Fruit fly (Drosophila melanogaster) whole organism, embryonic: ENCODE data around the gene Hayan.

Source experiments
- Bgb ChIP-seq: fragments of 200-800 bp; sonication (Bioruptor generic); IDR thresholded peaks from 2 replicates; pipeline ENCODE4 v1.3.6; 2022; ENCODE audit warnings: missing biosample characterization, missing genetic modification characterization; ENCODE audit not compliant: partially characterized antibody
- CG10147 ChIP-seq: fragments of 200-800 bp; sonication (Bioruptor generic); optimal IDR thresholded peaks from 2 replicates; lab custom pipeline; 2019; ENCODE audit warnings: missing biosample characterization, mild to moderate bottlenecking, missing genetic modification characterization, moderate library complexity
- CG10543 ChIP-seq: fragments of 200-800 bp; sonication (Bioruptor generic); optimal IDR thresholded peaks from 3 replicates; lab custom pipeline; 2017; ENCODE audit warnings: missing biosample characterization, mild to moderate bottlenecking, missing genetic modification characterization, moderate library complexity
- CG12744 ChIP-seq: fragments of 200-800 bp; sonication (Bioruptor generic); optimal IDR thresholded peaks from 2 replicates; lab custom pipeline; 2016; ENCODE audit warnings: missing biosample characterization, missing genetic modification characterization
- CG14860 ChIP-seq: fragments of 200-800 bp; sonication (Bioruptor generic); IDR thresholded peaks from 3 replicates; pipeline ENCODE4 v1.3.6; 2022; ENCODE audit warnings: missing biosample characterization, missing genetic modification characterization; ENCODE audit not compliant: partially characterized antibody
- CG15011 ChIP-seq: fragments of 200-800 bp; sonication (Bioruptor generic); optimal IDR thresholded peaks from 3 replicates; lab custom pipeline; 2018; ENCODE audit warnings: missing biosample characterization, mild to moderate bottlenecking, missing genetic modification characterization
- CG1603 ChIP-seq: fragments of 200-800 bp; sonication (Bioruptor generic); optimal IDR thresholded peaks from 2 replicates; lab custom pipeline; 2019; ENCODE audit warnings: missing biosample characterization, mild to moderate bottlenecking, missing genetic modification characterization, moderate library complexity
- CG16779 ChIP-seq: fragments of 200-800 bp; sonication (Bioruptor generic); IDR thresholded peaks from 2 replicates; pipeline ENCODE4 v1.3.6; 2022; ENCODE audit warnings: missing biosample characterization, missing genetic modification characterization
- CG17568 ChIP-seq: fragments of 200-800 bp; sonication (Bioruptor generic); optimal IDR thresholded peaks from 2 replicates; lab custom pipeline; 2018; ENCODE audit warnings: missing biosample characterization, mild to moderate bottlenecking, missing genetic modification characterization, moderate library complexity
- CG2116 ChIP-seq: fragments of 200-800 bp; sonication (Bioruptor generic); optimal IDR thresholded peaks from 3 replicates; lab custom pipeline; 2018; ENCODE audit warnings: missing biosample characterization, mild to moderate bottlenecking, missing genetic modification characterization
- CG4820 ChIP-seq: fragments of 200-800 bp; sonication (Bioruptor generic); optimal IDR thresholded peaks from 3 replicates; lab custom pipeline; 2016; ENCODE audit warnings: missing biosample characterization, missing genetic modification characterization
- CG6272 ChIP-seq: fragments of 200-800 bp; sonication (Bioruptor generic); IDR thresholded peaks from 2 replicates; pipeline ENCODE4 v1.3.6; 2022; ENCODE audit warnings: missing biosample characterization, missing genetic modification characterization
- CG8359 ChIP-seq: fragments of 200-800 bp; sonication (Bioruptor generic); optimal IDR thresholded peaks from 2 replicates; lab custom pipeline; 2017; ENCODE audit warnings: missing biosample characterization, mild to moderate bottlenecking, missing genetic modification characterization, borderline replicate concordance
- CG8924 ChIP-seq: fragments of 200-800 bp; optimal IDR thresholded peaks from 3 replicates; lab custom pipeline; 2019; ENCODE audit warnings: missing biosample characterization, mild to moderate bottlenecking, missing genetic modification characterization, moderate library complexity
- D19B ChIP-seq: fragments of 200-800 bp; sonication (Bioruptor generic); optimal IDR thresholded peaks from 2 replicates; lab custom pipeline; 2017; ENCODE audit warnings: missing biosample characterization, mild to moderate bottlenecking, missing genetic modification characterization
- H15 ChIP-seq: fragments of 200-800 bp; sonication (Bioruptor generic); IDR thresholded peaks from 3 replicates; pipeline ENCODE4 v1.3.6; 2022; ENCODE audit warnings: missing biosample characterization, missing genetic modification characterization
- HHEX ChIP-seq: fragments of 200-800 bp; sonication (Bioruptor generic); optimal IDR thresholded peaks from 3 replicates; lab custom pipeline; 2017; ENCODE audit warnings: missing biosample characterization, mild to moderate bottlenecking, missing genetic modification characterization, missing genetic modification reagents
- Hr51 ChIP-seq, 2 experiments: fragments of 200-800 bp; sonication (Bioruptor generic); optimal IDR thresholded peaks; 2 replicates in 1 of 2; 3 replicates in 1 of 2; lab custom pipeline; 2016 to 2018; ENCODE audit warnings: missing biosample characterization in 2 of 2, missing genetic modification characterization in 2 of 2, mild to moderate bottlenecking in 1 of 2, moderate library complexity in 1 of 2
- Hr78 ChIP-seq, 2 experiments: fragments of 200-800 bp in 1 of 2; fragments of >200 bp in 1 of 2; sonication (Bioruptor generic) in 1 of 2; optimal IDR thresholded peaks; 2 replicates each; lab custom pipeline; 2017 to 2019; ENCODE audit warnings: missing biosample characterization in 2 of 2, missing genetic modification characterization in 2 of 2, mild to moderate bottlenecking in 1 of 2, moderate library complexity in 1 of 2
- Hsf ChIP-seq: fragments of 200-800 bp; sonication (Bioruptor generic); optimal IDR thresholded peaks from 3 replicates; lab custom pipeline; 2016; ENCODE audit warnings: missing biosample characterization, missing genetic modification characterization
- Lim3 ChIP-seq: fragments of 200-800 bp; sonication (Bioruptor generic); IDR thresholded peaks from 2 replicates; pipeline ENCODE4 v1.3.6; 2022; ENCODE audit warnings: missing biosample characterization, missing genetic modification characterization
- MBD-R2 ChIP-seq: fragments of 200-800 bp; sonication (Bioruptor generic); IDR thresholded peaks from 2 replicates; pipeline ENCODE4 v1.3.6; 2022; ENCODE audit warnings: missing biosample characterization, missing genetic modification characterization
- MESR4 ChIP-seq: fragments of 200-800 bp; sonication (Bioruptor generic); optimal IDR thresholded peaks from 2 replicates; lab custom pipeline; 2018; ENCODE audit warnings: missing biosample characterization, mild to moderate bottlenecking, missing genetic modification characterization, moderate library complexity
- abd-A ChIP-seq: fragments of 200-800 bp; sonication (Bioruptor generic); optimal IDR thresholded peaks from 3 replicates; lab custom pipeline; 2019; ENCODE audit warnings: missing biosample characterization, mild to moderate bottlenecking, missing genetic modification characterization, moderate library complexity
- ash1 ChIP-seq: fragments of 200-800 bp; sonication (Bioruptor generic); optimal IDR thresholded peaks from 2 replicates; lab custom pipeline; 2018; ENCODE audit warnings: missing biosample characterization, mild to moderate bottlenecking, missing genetic modification characterization
- bbx ChIP-seq: fragments of 200-800 bp; sonication (Bioruptor generic); IDR thresholded peaks from 2 replicates; pipeline ENCODE4 v1.3.6; 2022; ENCODE audit warnings: missing biosample characterization, missing genetic modification characterization; ENCODE audit not compliant: partially characterized antibody
- bowl ChIP-seq: fragments of 200-800 bp; sonication (Bioruptor generic); IDR thresholded peaks from 2 replicates; pipeline ENCODE4 v1.3.6; 2022; ENCODE audit warnings: missing biosample characterization, missing genetic modification characterization
- chif ChIP-seq, 2 experiments: fragments of 200-800 bp; sonication (Bioruptor generic); optimal IDR thresholded peaks; 3 replicates each; lab custom pipeline; 2016; ENCODE audit warnings: missing biosample characterization in 2 of 2, missing genetic modification characterization in 2 of 2
- crc ChIP-seq: fragments of 200-800 bp; sonication (Bioruptor generic); optimal IDR thresholded peaks from 2 replicates; lab custom pipeline; 2016; ENCODE audit warnings: missing biosample characterization, missing genetic modification characterization
- dmrt11E ChIP-seq: fragments of 200-800 bp; sonication (Bioruptor generic); optimal IDR thresholded peaks from 3 replicates; lab custom pipeline; 2018; ENCODE audit warnings: missing biosample characterization, mild to moderate bottlenecking, missing genetic modification characterization, moderate library complexity
- dmrt99B ChIP-seq: fragments of 200-800 bp; sonication (Bioruptor generic); optimal IDR thresholded peaks from 2 replicates; lab custom pipeline; 2018; ENCODE audit warnings: missing biosample characterization, mild to moderate bottlenecking, missing genetic modification characterization, moderate library complexity
- esg ChIP-seq: fragments of 200-800 bp; sonication (Bioruptor generic); conservative IDR thresholded peaks from 2 replicates; pipeline ENCODE4 v1.3.6; 2022; ENCODE audit warnings: missing biosample characterization, missing genetic modification characterization
- eyg ChIP-seq: fragments of 200-800 bp; sonication (Bioruptor generic); optimal IDR thresholded peaks from 3 replicates; lab custom pipeline; 2016; ENCODE audit warnings: missing biosample characterization, missing genetic modification characterization
- fru ChIP-seq: fragments of >200 bp; optimal IDR thresholded peaks from 2 replicates; lab custom pipeline; 2017
- grau ChIP-seq: fragments of 200-800 bp; optimal IDR thresholded peaks from 3 replicates; lab custom pipeline; 2019; ENCODE audit warnings: missing biosample characterization, mild to moderate bottlenecking, missing genetic modification characterization, moderate library complexity
- gt ChIP-seq: fragments of 200-800 bp; sonication (Bioruptor generic); IDR thresholded peaks from 2 replicates; pipeline ENCODE4 v1.3.6; 2022; ENCODE audit warnings: missing biosample characterization, missing genetic modification characterization
- ham ChIP-seq: fragments of 200-800 bp; sonication (Bioruptor generic); IDR thresholded peaks from 2 replicates; pipeline ENCODE4 v1.3.6; 2022; ENCODE audit warnings: missing biosample characterization, missing genetic modification characterization
- hkb ChIP-seq, 2 experiments: fragments of 200-800 bp in 1 of 2; fragments of >200 bp in 1 of 2; sonication (Bioruptor generic) in 1 of 2; IDR thresholded peaks in 1 of 2; optimal IDR thresholded peaks in 1 of 2; 2 replicates each; pipeline versions ENCODE4 v1.3.6 to Lab custom; 2017 to 2022; ENCODE audit warnings: missing biosample characterization in 1 of 2, missing genetic modification characterization in 1 of 2
- jigr1 ChIP-seq: fragments of 200-800 bp; sonication (Bioruptor generic); IDR thresholded peaks from 3 replicates; pipeline ENCODE4 v1.3.6; 2022; ENCODE audit warnings: missing biosample characterization, missing genetic modification characterization
- jing ChIP-seq: fragments of 200-800 bp; sonication (Bioruptor generic); optimal IDR thresholded peaks from 2 replicates; lab custom pipeline; 2018; ENCODE audit warnings: missing biosample characterization, mild to moderate bottlenecking, missing genetic modification characterization
- klu ChIP-seq: fragments of 200-800 bp; sonication (Bioruptor generic); IDR thresholded peaks from 2 replicates; pipeline ENCODE4 v1.3.6; 2022; ENCODE audit warnings: missing biosample characterization, missing genetic modification characterization
- maf-S ChIP-seq: fragments of 200-800 bp; sonication (Bioruptor generic); optimal IDR thresholded peaks from 2 replicates; lab custom pipeline; 2016; ENCODE audit warnings: missing biosample characterization, missing genetic modification characterization
- mld ChIP-seq: fragments of 200-800 bp; sonication (Bioruptor generic); IDR thresholded peaks from 3 replicates; pipeline ENCODE4 v1.3.6; 2022; ENCODE audit warnings: missing biosample characterization, missing genetic modification characterization; ENCODE audit not compliant: partially characterized antibody
- odd ChIP-seq: fragments of 200-800 bp; sonication (Bioruptor generic); optimal IDR thresholded peaks from 2 replicates; lab custom pipeline; 2017; ENCODE audit warnings: missing biosample characterization, mild to moderate bottlenecking, missing genetic modification characterization
- shn ChIP-seq: fragments of 200-800 bp; sonication (Bioruptor generic); optimal IDR thresholded peaks from 3 replicates; lab custom pipeline; 2016; ENCODE audit warnings: missing biosample characterization, missing genetic modification characterization
- sima ChIP-seq: fragments of 200-800 bp; sonication (Bioruptor generic); optimal IDR thresholded peaks from 2 replicates; lab custom pipeline; 2016; ENCODE audit warnings: missing biosample characterization, missing genetic modification characterization
- ssp ChIP-seq: fragments of 200-800 bp; sonication (Bioruptor generic); IDR thresholded peaks from 2 replicates; pipeline ENCODE4 v1.3.6; 2022; ENCODE audit warnings: missing biosample characterization, missing genetic modification characterization
- sug ChIP-seq: fragments of 200-800 bp; optimal IDR thresholded peaks from 2 replicates; lab custom pipeline; 2019; ENCODE audit warnings: missing biosample characterization, mild to moderate bottlenecking, missing genetic modification characterization, moderate library complexity
- trem ChIP-seq: fragments of 200-800 bp; optimal IDR thresholded peaks from 3 replicates; lab custom pipeline; 2019; ENCODE audit warnings: missing biosample characterization, mild to moderate bottlenecking, missing genetic modification characterization, moderate library complexity
- twi ChIP-seq: fragments of 200-800 bp; optimal IDR thresholded peaks from 2 replicates; lab custom pipeline; 2019; ENCODE audit warnings: missing biosample characterization, mild to moderate bottlenecking, missing genetic modification characterization, moderate library complexity

Hayan gene

DNA sequence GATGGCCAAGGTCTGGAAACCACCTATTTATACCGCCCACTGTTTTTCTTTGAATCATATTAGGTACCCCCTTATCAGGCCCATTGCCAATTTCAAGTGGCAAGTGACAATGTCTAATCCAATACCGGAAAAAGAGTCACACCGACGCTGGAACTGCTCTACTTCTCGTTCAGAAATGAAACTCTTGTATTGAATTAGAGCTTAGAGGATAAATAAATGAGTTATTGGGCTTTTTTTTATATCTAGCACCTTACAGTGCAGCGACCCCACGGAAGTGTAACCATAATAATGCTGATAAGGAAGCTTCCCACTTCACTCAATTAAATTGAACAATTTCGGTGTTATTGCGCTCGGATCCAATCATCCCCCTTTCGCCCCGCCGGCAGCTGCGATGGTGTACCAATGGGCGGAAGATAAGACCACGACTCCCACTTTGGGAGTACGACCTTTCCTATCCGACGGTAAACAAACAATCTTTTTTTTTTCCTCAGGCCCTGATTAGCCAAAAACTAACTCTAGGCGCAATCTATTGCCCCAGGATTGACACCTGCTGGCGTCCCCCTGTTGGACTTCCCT is 10.7 kb upstream of the Hayan start, which contains the start of gene CG15043:
CG15043 (minus strand) TSS at position 4 of the 576 bp plus-strand sequence.
- no peak for TF ChIP-seq CG10543
- TF ChIP-seq CG12744, result no peak
- 0 out of 2 replicates have a peak, but pooled peaks have one; percentile 14 for TF ChIP-seq klu
- TF ChIP-seq CG2116, result no peak
- no peak for TF ChIP-seq ssp (GFP tag; lab: Robert Waterston, UW)
- no peak for TF ChIP-seq dmrt99B (tag; lab: Kevin White, UChicago)
- TF ChIP-seq bowl (GFP tag; lab: Robert Waterston, UW), result no peak
- no peak for TF ChIP-seq CG15011
- no peak for TF ChIP-seq CG14860
- peak; percentile 19 for TF ChIP-seq Hsf (GFP tag; lab: Kevin White, UChicago)
- no peak for TF ChIP-seq Hr51 (GFP tag; optimal IDR thresholded peaks at IDR 0.05; lab: Kevin White, UChicago)
- no peak for TF ChIP-seq dmrt11E (tag; lab: Kevin White, UChicago)
- TF ChIP-seq MBD-R2 (GFP tag; lab: Robert Waterston, UW), result peak; percentile 54; the same call in 1 of the 2 replicates
- peak; percentile 23 for TF ChIP-seq grau (tag; lab: Kevin White, UChicago)
- TF ChIP-seq sug (tag; lab: Kevin White, UChicago), result peak; percentile 22
- TF ChIP-seq fru (lab: Kevin White, UChicago), result no peak
- no peak; the same call in 1 of the 2 replicates for TF ChIP-seq esg (GFP tag; lab: Robert Waterston, UW)
- no peak for TF ChIP-seq crc
- TF ChIP-seq Lim3 (GFP tag; lab: Robert Waterston, UW), result no peak
- TF ChIP-seq eyg (GFP tag; lab: Kevin White, UChicago), result no peak
- TF ChIP-seq CG8359 (GFP tag; lab: Kevin White, UChicago), result no peak
- no peak for TF ChIP-seq ham (GFP tag; lab: Robert Waterston, UW)
- no peak for TF ChIP-seq CG1603 (tag; lab: Kevin White, UChicago)
- no peak for TF ChIP-seq CG16779
- TF ChIP-seq Bgb, result no peak
- TF ChIP-seq D19B (GFP tag; lab: Kevin White, UChicago), result peak; percentile 54
- no peak for TF ChIP-seq maf-S (GFP tag; lab: Kevin White, UChicago)
- TF ChIP-seq odd (GFP tag; lab: Kevin White, UChicago), result no peak
- peak; percentile 50 for TF ChIP-seq HHEX (GFP tag; lab: Kevin White, UChicago)
- TF ChIP-seq jing, result no peak
- no peak for TF ChIP-seq Hr78 (GFP tag; optimal IDR thresholded peaks at IDR 0.05; lab: Kevin White, UChicago)
- no peak for TF ChIP-seq abd-A (tag; lab: Kevin White, UChicago)
- TF ChIP-seq CG10147 (GFP tag; lab: Kevin White, UChicago), result no peak
- no peak for TF ChIP-seq trem (tag; lab: Kevin White, UChicago)
- no peak for TF ChIP-seq shn (GFP tag; lab: Kevin White, UChicago)
- no peak for TF ChIP-seq CG6272 (GFP tag; lab: Robert Waterston, UW)
- no peak for TF ChIP-seq twi (tag; lab: Kevin White, UChicago)
- TF ChIP-seq bbx (GFP tag; lab: Robert Waterston, UW), result no peak
- no peak for TF ChIP-seq hkb (optimal IDR thresholded peaks at IDR 0.05; lab: Kevin White, UChicago)
- TF ChIP-seq hkb (GFP tag; IDR thresholded peaks at IDR 0.05; lab: Robert Waterston, UW), result peak; percentile 57
- peak; percentile 3 for TF ChIP-seq CG4820 (GFP tag; lab: Kevin White, UChicago)
- no peak for TF ChIP-seq gt (GFP tag; lab: Robert Waterston, UW)
- no peak for TF ChIP-seq ash1 (GFP tag; lab: Kevin White, UChicago)
- TF ChIP-seq CG8924 (tag; lab: Kevin White, UChicago), result no peak
- TF ChIP-seq mld (GFP tag; lab: Robert Waterston, UW), result no peak
- no peak for TF ChIP-seq MESR4 (GFP tag; lab: Kevin White, UChicago)
- TF ChIP-seq jigr1, result no peak
- no peak for TF ChIP-seq H15 (GFP tag; lab: Robert Waterston, UW)
- no peak for TF ChIP-seq sima (GFP tag; lab: Kevin White, UChicago)
- TF ChIP-seq chif (GFP tag; optimal IDR thresholded peaks at IDR 0.05; lab: Kevin White, UChicago), result no peak
- TF ChIP-seq CG17568 (GFP tag; lab: Kevin White, UChicago), result no peak
